Fruit fly (Drosophila melanogaster) whole organism, embryonic: ENCODE measurements around the gene Mccc1.

Experiments used
- Abd-B ChIP-seq: fragments of 200-800 bp; sonication (Bioruptor generic); optimal IDR thresholded peaks from 2 replicates; lab custom pipeline; 2018; ENCODE audit warnings: missing biosample characterization, mild to moderate bottlenecking, missing genetic modification characterization, moderate library complexity
- Atf6 ChIP-seq: fragments of 200-800 bp; sonication (Bioruptor generic); IDR thresholded peaks from 2 replicates; pipeline ENCODE4 v1.3.6; 2022; ENCODE audit warnings: missing biosample characterization, missing genetic modification characterization
- CG11696 ChIP-seq: fragments of 200-800 bp; sonication (Bioruptor generic); IDR thresholded peaks from 2 replicates; pipeline ENCODE4 v1.3.6; 2022; ENCODE audit warnings: missing biosample characterization, missing genetic modification characterization
- CG12071 ChIP-seq: fragments of 200-800 bp; sonication (Bioruptor generic); optimal IDR thresholded peaks from 3 replicates; lab custom pipeline; 2018; ENCODE audit warnings: missing biosample characterization, mild to moderate bottlenecking, missing genetic modification characterization
- CG12942 ChIP-seq: fragments of 200-800 bp; sonication (Bioruptor generic); optimal IDR thresholded peaks from 3 replicates; lab custom pipeline; 2016; ENCODE audit warnings: missing biosample characterization, missing genetic modification characterization
- CG14710 ChIP-seq: fragments of 200-800 bp; sonication (Bioruptor generic); optimal IDR thresholded peaks from 3 replicates; lab custom pipeline; 2019; ENCODE audit warnings: missing biosample characterization, mild to moderate bottlenecking, missing genetic modification characterization, moderate library complexity
- CG17385 ChIP-seq: fragments of 200-800 bp; sonication (Bioruptor generic); optimal IDR thresholded peaks from 3 replicates; lab custom pipeline; 2018; ENCODE audit warnings: missing biosample characterization, mild to moderate bottlenecking, missing genetic modification characterization
- CG1792 ChIP-seq: fragments of 200-800 bp; sonication (Bioruptor generic); optimal IDR thresholded peaks from 2 replicates; lab custom pipeline; 2016; ENCODE audit warnings: missing biosample characterization, missing genetic modification characterization
- CG18599 ChIP-seq: fragments of 200-800 bp; sonication (Bioruptor generic); optimal IDR thresholded peaks from 3 replicates; lab custom pipeline; 2017; ENCODE audit warnings: missing biosample characterization, missing genetic modification characterization, mild to moderate bottlenecking, moderate library complexity, missing genetic modification reagents
- CG18619 ChIP-seq: fragments of 200-800 bp; sonication (Bioruptor generic); optimal IDR thresholded peaks from 3 replicates; lab custom pipeline; 2017; ENCODE audit warnings: missing biosample characterization, mild to moderate bottlenecking, missing genetic modification characterization
- CG2120 ChIP-seq: fragments of 200-800 bp; sonication (Bioruptor generic); optimal IDR thresholded peaks from 3 replicates; lab custom pipeline; 2016; ENCODE audit warnings: missing biosample characterization, missing genetic modification characterization
- CG2875 ChIP-seq: fragments of 200-800 bp; sonication (Bioruptor generic); optimal IDR thresholded peaks from 2 replicates; lab custom pipeline; 2017; ENCODE audit warnings: missing biosample characterization, mild to moderate bottlenecking, missing genetic modification characterization, missing genetic modification reagents
- CG32532 ChIP-seq: fragments of 200-800 bp; sonication (Bioruptor generic); IDR thresholded peaks from 2 replicates; pipeline ENCODE4 v1.3.6; 2022; ENCODE audit warnings: missing biosample characterization, missing genetic modification characterization
- CG33557 ChIP-seq: fragments of 200-800 bp; sonication (Bioruptor generic); optimal IDR thresholded peaks from 2 replicates; lab custom pipeline; 2019; ENCODE audit warnings: missing biosample characterization, mild to moderate bottlenecking, missing genetic modification characterization, moderate library complexity
- CG34376 ChIP-seq: fragments of 200-800 bp; sonication (Bioruptor generic); optimal IDR thresholded peaks from 2 replicates; lab custom pipeline; 2018; ENCODE audit warnings: missing biosample characterization, mild to moderate bottlenecking, missing genetic modification characterization
- CG6765 ChIP-seq: fragments of 200-800 bp; sonication (Bioruptor generic); optimal IDR thresholded peaks from 3 replicates; lab custom pipeline; 2017; ENCODE audit warnings: missing biosample characterization, mild to moderate bottlenecking, missing genetic modification characterization
- CG6854 ChIP-seq: fragments of 200-800 bp; sonication (Bioruptor generic); optimal IDR thresholded peaks from 3 replicates; lab custom pipeline; 2017; ENCODE audit warnings: missing biosample characterization, mild to moderate bottlenecking, missing genetic modification characterization
- CG7928 ChIP-seq: fragments of 200-800 bp; sonication (Bioruptor generic); optimal IDR thresholded peaks from 2 replicates; lab custom pipeline; 2017; ENCODE audit warnings: missing biosample characterization, mild to moderate bottlenecking, missing genetic modification characterization
- CG8388 ChIP-seq: fragments of 200-800 bp; sonication (Bioruptor generic); optimal IDR thresholded peaks from 2 replicates; lab custom pipeline; 2019; ENCODE audit warnings: missing biosample characterization, mild to moderate bottlenecking, missing genetic modification characterization, moderate library complexity
- Eip74EF ChIP-seq, 2 experiments: fragments of 200-800 bp in 1 of 2; fragments of >200 bp in 1 of 2; sonication (Bioruptor generic) in 1 of 2; optimal IDR thresholded peaks; 2 replicates each; lab custom pipeline; 2017 to 2019; ENCODE audit warnings: missing biosample characterization in 2 of 2, missing genetic modification characterization in 2 of 2, mild to moderate bottlenecking in 1 of 2, moderate library complexity in 1 of 2
- Fer1 ChIP-seq: fragments of 200-800 bp; sonication (Bioruptor generic); optimal IDR thresholded peaks from 2 replicates; lab custom pipeline; 2017; ENCODE audit warnings: missing biosample characterization, mild to moderate bottlenecking, missing genetic modification characterization
- HLHmδ ChIP-seq: fragments of 200-800 bp; sonication (Bioruptor generic); optimal IDR thresholded peaks from 2 replicates; lab custom pipeline; 2018; ENCODE audit warnings: missing biosample characterization, mild to moderate bottlenecking, missing genetic modification characterization, moderate library complexity
- MESR4 ChIP-seq: fragments of 200-800 bp; sonication (Bioruptor generic); optimal IDR thresholded peaks from 2 replicates; lab custom pipeline; 2018; ENCODE audit warnings: missing biosample characterization, mild to moderate bottlenecking, missing genetic modification characterization, moderate library complexity
- Med ChIP-seq: fragments of 200-800 bp; sonication (Bioruptor generic); peaks from one replicate; lab custom pipeline; 2016; ENCODE audit warnings: missing biosample characterization, missing genetic modification characterization, mild to moderate bottlenecking, inconsistent platforms, moderate library complexity
- Sry-β ChIP-seq: fragments of 200-800 bp; sonication (Bioruptor generic); optimal IDR thresholded peaks from 2 replicates; lab custom pipeline; 2018; ENCODE audit warnings: missing biosample characterization, mild to moderate bottlenecking, missing genetic modification characterization, moderate library complexity
- Xrp1 ChIP-seq: fragments of 200-800 bp; sonication (Bioruptor generic); IDR thresholded peaks from 2 replicates; pipeline ENCODE4 v1.3.6; 2022; ENCODE audit warnings: missing biosample characterization, missing genetic modification characterization
- ab ChIP-seq: fragments of 200-800 bp; sonication (Bioruptor generic); optimal IDR thresholded peaks from 2 replicates; lab custom pipeline; 2016; ENCODE audit warnings: missing biosample characterization, missing genetic modification characterization
- abd-A ChIP-seq: fragments of 200-800 bp; sonication (Bioruptor generic); optimal IDR thresholded peaks from 3 replicates; lab custom pipeline; 2019; ENCODE audit warnings: missing biosample characterization, mild to moderate bottlenecking, missing genetic modification characterization, moderate library complexity
- bsh ChIP-seq, 2 experiments: fragments of 200-800 bp; sonication (Bioruptor generic); optimal IDR thresholded peaks; 2 replicates each; lab custom pipeline; 2017 to 2018; ENCODE audit warnings: mild to moderate bottlenecking in 2 of 2, missing biosample characterization in 2 of 2, missing genetic modification characterization in 2 of 2, moderate library complexity in 1 of 2
- cg ChIP-seq: fragments of 200-800 bp; sonication (Bioruptor generic); optimal IDR thresholded peaks from 3 replicates; lab custom pipeline; 2019; ENCODE audit warnings: missing biosample characterization, mild to moderate bottlenecking, missing genetic modification characterization, moderate library complexity
- chif ChIP-seq, 2 experiments: fragments of 200-800 bp; sonication (Bioruptor generic); optimal IDR thresholded peaks; 3 replicates each; lab custom pipeline; 2016; ENCODE audit warnings: missing biosample characterization in 2 of 2, missing genetic modification characterization in 2 of 2
- chinmo ChIP-seq: fragments of 200-800 bp; sonication (Bioruptor generic); IDR thresholded peaks from 4 replicates; pipeline ENCODE4 v1.3.6; 2022; ENCODE audit warnings: missing biosample characterization, missing genetic modification characterization; ENCODE audit not compliant: partially characterized antibody
- da ChIP-seq: fragments of 200-800 bp; sonication (Bioruptor generic); optimal IDR thresholded peaks from 2 replicates; lab custom pipeline; 2016; ENCODE audit warnings: missing biosample characterization, missing genetic modification characterization
- dmrt99B ChIP-seq: fragments of 200-800 bp; sonication (Bioruptor generic); optimal IDR thresholded peaks from 2 replicates; lab custom pipeline; 2018; ENCODE audit warnings: missing biosample characterization, mild to moderate bottlenecking, missing genetic modification characterization, moderate library complexity
- eve ChIP-seq, 2 experiments: fragments of >200 bp; optimal IDR thresholded peaks; 2 replicates each; lab custom pipeline; 2017; ENCODE audit warnings: missing biosample characterization in 2 of 2, missing genetic modification characterization in 2 of 2
- grn ChIP-seq: fragments of 200-800 bp; sonication (Bioruptor generic); optimal IDR thresholded peaks from 3 replicates; lab custom pipeline; 2017; ENCODE audit warnings: missing biosample characterization, missing genetic modification characterization
- hkb ChIP-seq, 2 experiments: fragments of 200-800 bp in 1 of 2; fragments of >200 bp in 1 of 2; sonication (Bioruptor generic) in 1 of 2; IDR thresholded peaks in 1 of 2; optimal IDR thresholded peaks in 1 of 2; 2 replicates each; pipeline versions ENCODE4 v1.3.6 to Lab custom; 2017 to 2022; ENCODE audit warnings: missing biosample characterization in 1 of 2, missing genetic modification characterization in 1 of 2
- jigr1 ChIP-seq: fragments of 200-800 bp; sonication (Bioruptor generic); IDR thresholded peaks from 3 replicates; pipeline ENCODE4 v1.3.6; 2022; ENCODE audit warnings: missing biosample characterization, missing genetic modification characterization
- lmd ChIP-seq: fragments of 200-800 bp; sonication (Bioruptor generic); IDR thresholded peaks from 2 replicates; pipeline ENCODE4 v1.3.6; 2022; ENCODE audit warnings: missing biosample characterization, missing genetic modification characterization
- nerfin-1 ChIP-seq: fragments of 200-800 bp; sonication (Bioruptor generic); optimal IDR thresholded peaks from 3 replicates; lab custom pipeline; 2019; ENCODE audit warnings: missing biosample characterization, mild to moderate bottlenecking, missing genetic modification characterization, moderate library complexity
- nerfin-2 ChIP-seq: fragments of 200-800 bp; sonication (Bioruptor generic); IDR thresholded peaks from 2 replicates; pipeline ENCODE4 v1.3.6; 2022; ENCODE audit warnings: missing biosample characterization, missing genetic modification characterization; ENCODE audit not compliant: partially characterized antibody
- ranshi ChIP-seq: fragments of 200-800 bp; sonication (Bioruptor generic); IDR thresholded peaks from 2 replicates; pipeline ENCODE4 v1.3.6; 2022; ENCODE audit warnings: missing biosample characterization, missing genetic modification characterization
- schlank ChIP-seq: fragments of 200-800 bp; sonication (Bioruptor generic); optimal IDR thresholded peaks from 2 replicates; lab custom pipeline; 2018; ENCODE audit warnings: missing biosample characterization, mild to moderate bottlenecking, missing genetic modification characterization
- slou ChIP-seq: fragments of 200-800 bp; sonication (Bioruptor generic); optimal IDR thresholded peaks from 3 replicates; lab custom pipeline; 2016; ENCODE audit warnings: missing biosample characterization, missing genetic modification characterization
- so ChIP-seq: fragments of 200-800 bp; sonication (Bioruptor generic); IDR thresholded peaks from 3 replicates; pipeline ENCODE4 v1.3.6; 2022; ENCODE audit warnings: missing biosample characterization, missing genetic modification characterization
- sqz ChIP-seq: fragments of 200-800 bp; sonication (Bioruptor generic); optimal IDR thresholded peaks from 3 replicates; lab custom pipeline; 2018; ENCODE audit warnings: missing biosample characterization, mild to moderate bottlenecking, missing genetic modification characterization
- z ChIP-seq: fragments of 200-800 bp; sonication (Bioruptor generic); IDR thresholded peaks from 3 replicates; pipeline ENCODE4 v1.3.6; 2022; ENCODE audit warnings: missing biosample characterization, missing genetic modification characterization

The Mccc1 gene

DNA sequence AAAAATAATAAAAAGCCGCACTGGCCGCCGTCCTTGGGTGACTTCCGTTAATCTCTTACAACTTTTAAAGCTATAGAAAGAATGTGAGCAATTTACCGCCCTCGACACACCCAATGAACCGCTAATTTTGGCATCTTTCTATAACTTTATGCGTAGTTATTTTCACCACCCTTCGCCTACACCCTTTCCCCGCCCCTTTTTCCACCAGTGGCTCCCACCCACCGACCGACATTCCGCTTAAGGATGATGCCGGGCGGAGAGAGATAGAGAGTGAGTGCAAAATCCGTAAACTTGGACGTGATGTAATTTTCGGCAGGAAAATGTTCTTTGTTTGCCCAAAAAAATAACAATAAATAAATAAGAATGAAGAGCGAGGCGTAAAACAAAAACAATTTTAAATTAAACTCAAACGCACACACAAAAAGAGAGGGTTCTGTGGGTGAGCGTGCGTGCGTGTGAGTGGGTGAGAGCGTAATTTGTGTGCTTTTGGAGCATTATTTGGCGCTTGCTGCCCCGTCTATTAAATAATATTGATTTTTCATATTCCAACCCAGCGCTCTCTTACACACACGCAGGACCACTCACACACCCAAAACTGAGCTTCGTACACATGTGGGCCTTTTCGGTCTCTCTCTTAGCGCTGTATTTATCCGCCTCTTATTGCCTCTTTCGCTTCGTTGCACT is 16.1 kb downstream of the Mccc1 start (continued):
- TF ChIP-seq jigr1 (GFP tag; lab: Robert Waterston, UW) (no peak), nerfin-1 (peak; percentile 55), CG12071 (GFP tag; lab: Kevin White, UChicago) (no peak), chinmo (GFP tag; lab: Robert Waterston, UW) (peak; percentile 83; the same call in 1 of the 4 replicates), CG34376 (GFP tag; lab: Kevin White, UChicago) (peak; percentile 38), Xrp1 (GFP tag; lab: Robert Waterston, UW) (no peak), bsh (GFP tag; optimal IDR thresholded peaks at IDR 0.05; lab: Kevin White, UChicago) (no peak), da (no peak), CG2120 (no peak), CG18599 (GFP tag; lab: Kevin White, UChicago) (peak; percentile 9), CG12942 (GFP tag; lab: Kevin White, UChicago) (no peak), cg (peak; percentile 79), CG32532 (GFP tag; lab: Robert Waterston, UW) (no peak; the same call in 1 of the 2 replicates), chif (GFP tag; optimal IDR thresholded peaks at IDR 0.05; lab: Kevin White, UChicago) (no peak), sqz (GFP tag; lab: Kevin White, UChicago) (no peak), ab (GFP tag; lab: Kevin White, UChicago) (no peak), slou (no peak), CG33557 (GFP tag; lab: Kevin White, UChicago) (no peak), dmrt99B (tag; lab: Kevin White, UChicago) (no peak), CG2875 (GFP tag; lab: Kevin White, UChicago) (no peak), CG1792 (GFP tag; lab: Kevin White, UChicago) (no peak), Abd-B (GFP tag; lab: Kevin White, UChicago) (no peak), CG7928 (GFP tag; lab: Kevin White, UChicago) (no peak), CG6765 (peak; percentile 21), Eip74EF (GFP tag; optimal IDR thresholded peaks at IDR 0.05; lab: Kevin White, UChicago) (no peak), HLHmδ (GFP tag; lab: Kevin White, UChicago) (no peak), Atf6 (0 out of 2 replicates have a peak, but pooled peaks have one; percentile 14), CG6854 (peak; percentile 33), abd-A (tag; lab: Kevin White, UChicago) (no peak), Sry-β (no peak), eve (GFP tag; optimal IDR thresholded peaks at IDR 0.05; lab: Kevin White, UChicago) (no peak), so (GFP tag; lab: Robert Waterston, UW) (no peak), grn (GFP tag; lab: Kevin White, UChicago) (no peak), CG18619 (no peak), CG11696 (GFP tag; lab: Robert Waterston, UW) (no peak), z (GFP tag; lab: Robert Waterston, UW) (peak; percentile 85), MESR4 (GFP tag; lab: Kevin White, UChicago) (no peak), nerfin-2 (GFP tag; lab: Robert Waterston, UW) (no peak), CG8388 (no peak), schlank (no peak), lmd (GFP tag; lab: Robert Waterston, UW) (no peak), Med (GFP tag; lab: Kevin White, UChicago) (peak; percentile 83), hkb (optimal IDR thresholded peaks at IDR 0.05; lab: Kevin White, UChicago) (no peak), hkb (GFP tag; IDR thresholded peaks at IDR 0.05; lab: Robert Waterston, UW) (peak; percentile 11; the same call in 1 of the 2 replicates), Fer1 (GFP tag; lab: Kevin White, UChicago) (peak; percentile 61), ranshi (GFP tag; lab: Robert Waterston, UW) (no peak), CG14710 (tag; lab: Kevin White, UChicago) (no peak), CG17385 (GFP tag; lab: Kevin White, UChicago) (no peak)
- TF ChIP-seq, all 482 proteins: peak for 25
